Fruit fly (Drosophila melanogaster) whole organism, embryonic: ENCODE results near the gene CG5835.

Source experiments
- C15 ChIP-seq: fragments of 200-800 bp; sonication (Bioruptor generic); IDR thresholded peaks from 3 replicates; pipeline ENCODE4 v1.3.6; 2022; ENCODE audit warnings: missing biosample characterization, missing genetic modification characterization
- CG10543 ChIP-seq: fragments of 200-800 bp; sonication (Bioruptor generic); optimal IDR thresholded peaks from 3 replicates; lab custom pipeline; 2017; ENCODE audit warnings: missing biosample characterization, mild to moderate bottlenecking, missing genetic modification characterization, moderate library complexity
- CG10654 ChIP-seq: fragments of 200-800 bp; sonication (Bioruptor generic); optimal IDR thresholded peaks from 2 replicates; lab custom pipeline; 2016; ENCODE audit warnings: missing biosample characterization, missing genetic modification characterization
- CG10979 ChIP-seq: fragments of 200-800 bp; sonication (Bioruptor generic); optimal IDR thresholded peaks from 2 replicates; lab custom pipeline; 2018; ENCODE audit warnings: missing biosample characterization, mild to moderate bottlenecking, missing genetic modification characterization, moderate library complexity
- CG11695 ChIP-seq: fragments of 200-800 bp; sonication (Bioruptor generic); IDR thresholded peaks from 3 replicates; pipeline ENCODE4 v1.3.6; 2022; ENCODE audit warnings: missing biosample characterization, missing genetic modification characterization
- CG1233 ChIP-seq: fragments of 200-800 bp; sonication (Bioruptor generic); optimal IDR thresholded peaks from 4 replicates; lab custom pipeline; 2018; ENCODE audit warnings: missing biosample characterization, mild to moderate bottlenecking, missing genetic modification characterization
- CG13287 ChIP-seq: fragments of 200-800 bp; sonication (Bioruptor generic); IDR thresholded peaks from 2 replicates; pipeline ENCODE4 v1.3.6; 2022; ENCODE audit warnings: missing biosample characterization, missing genetic modification characterization; ENCODE audit not compliant: partially characterized antibody
- CG14050 ChIP-seq: fragments of 200-800 bp; sonication (Bioruptor generic); IDR thresholded peaks from 3 replicates; pipeline ENCODE4 v1.3.6; 2022; ENCODE audit warnings: missing biosample characterization, missing genetic modification characterization
- CG17385 ChIP-seq: fragments of 200-800 bp; sonication (Bioruptor generic); optimal IDR thresholded peaks from 3 replicates; lab custom pipeline; 2018; ENCODE audit warnings: missing biosample characterization, mild to moderate bottlenecking, missing genetic modification characterization
- CG17829 ChIP-seq: fragments of 200-800 bp; optimal IDR thresholded peaks from 2 replicates; lab custom pipeline; 2019; ENCODE audit warnings: missing biosample characterization, mild to moderate bottlenecking, missing genetic modification characterization, moderate library complexity
- CG18011 ChIP-seq: fragments of 200-800 bp; sonication (Bioruptor generic); optimal IDR thresholded peaks from 2 replicates; lab custom pipeline; 2017; ENCODE audit warnings: missing biosample characterization, missing genetic modification characterization, mild to moderate bottlenecking, moderate library complexity, missing genotype
- CG31365 ChIP-seq: fragments of 200-800 bp; sonication (Bioruptor generic); optimal IDR thresholded peaks from 2 replicates; lab custom pipeline; 2018; ENCODE audit warnings: missing biosample characterization, mild to moderate bottlenecking, missing genetic modification characterization
- CG31388 ChIP-seq: fragments of 200-800 bp; sonication (Bioruptor generic); optimal IDR thresholded peaks from 2 replicates; lab custom pipeline; 2016; ENCODE audit warnings: missing biosample characterization, missing genetic modification characterization
- CG33557 ChIP-seq: fragments of 200-800 bp; sonication (Bioruptor generic); optimal IDR thresholded peaks from 2 replicates; lab custom pipeline; 2019; ENCODE audit warnings: missing biosample characterization, mild to moderate bottlenecking, missing genetic modification characterization, moderate library complexity
- CG4424 ChIP-seq: fragments of 200-800 bp; sonication (Bioruptor generic); optimal IDR thresholded peaks from 3 replicates; lab custom pipeline; 2016; ENCODE audit warnings: missing biosample characterization, missing genetic modification characterization
- CG7372 ChIP-seq: fragments of 200-800 bp; sonication (Bioruptor generic); IDR thresholded peaks from 2 replicates; pipeline ENCODE4 v1.3.6; 2022; ENCODE audit warnings: missing biosample characterization, missing genetic modification characterization
- CG8281 ChIP-seq: fragments of 200-800 bp; sonication (Bioruptor generic); optimal IDR thresholded peaks from 2 replicates; lab custom pipeline; 2018; ENCODE audit warnings: missing biosample characterization, mild to moderate bottlenecking, missing genetic modification characterization, moderate library complexity
- CG8290 ChIP-seq, 3 experiments: fragments of 200-800 bp; sonication (Bioruptor generic); optimal IDR thresholded peaks; 2 replicates each; lab custom pipeline; 2016 to 2019; ENCODE audit warnings: missing biosample characterization in 3 of 3, missing genetic modification characterization in 3 of 3, mild to moderate bottlenecking in 2 of 3, moderate library complexity in 1 of 3
- CG9727 ChIP-seq: fragments of 200-800 bp; sonication (Bioruptor generic); optimal IDR thresholded peaks from 3 replicates; lab custom pipeline; 2017; ENCODE audit warnings: missing biosample characterization, mild to moderate bottlenecking, missing genetic modification characterization
- CG9876 ChIP-seq: fragments of 200-800 bp; sonication (Bioruptor generic); optimal IDR thresholded peaks from 2 replicates; lab custom pipeline; 2016; ENCODE audit warnings: missing biosample characterization, missing genetic modification characterization
- Dip3 ChIP-seq: fragments of 200-800 bp; sonication (Bioruptor generic); optimal IDR thresholded peaks from 3 replicates; lab custom pipeline; 2016; ENCODE audit warnings: missing biosample characterization, missing genetic modification characterization
- Doc2 ChIP-seq: fragments of 200-800 bp; sonication (Bioruptor generic); IDR thresholded peaks from 2 replicates; pipeline ENCODE4 v1.3.6; 2022; ENCODE audit warnings: missing biosample characterization, missing genetic modification characterization
- Gsc ChIP-seq: fragments of 200-800 bp; sonication (Bioruptor generic); IDR thresholded peaks from 2 replicates; pipeline ENCODE4 v1.3.6; 2022; ENCODE audit warnings: missing biosample characterization, missing genetic modification characterization
- HmgD ChIP-seq: fragments of 200-800 bp; sonication (Bioruptor generic); optimal IDR thresholded peaks from 3 replicates; lab custom pipeline; 2016; ENCODE audit warnings: missing biosample characterization, missing genetic modification characterization
- Hr3 ChIP-seq: fragments of 200-800 bp; sonication (Bioruptor generic); optimal IDR thresholded peaks from 3 replicates; lab custom pipeline; 2016; ENCODE audit warnings: missing biosample characterization, missing genetic modification characterization
- Hsf ChIP-seq: fragments of 200-800 bp; sonication (Bioruptor generic); optimal IDR thresholded peaks from 3 replicates; lab custom pipeline; 2016; ENCODE audit warnings: missing biosample characterization, missing genetic modification characterization
- Jarid2 ChIP-seq: fragments of 200-800 bp; sonication (Bioruptor generic); optimal IDR thresholded peaks from 3 replicates; lab custom pipeline; 2017; ENCODE audit warnings: mild to moderate bottlenecking, missing biosample characterization, missing genetic modification reagents, missing genetic modification characterization
- Mes4 ChIP-seq: fragments of 200-800 bp; sonication (Bioruptor generic); optimal IDR thresholded peaks from 2 replicates; lab custom pipeline; 2016; ENCODE audit warnings: missing biosample characterization, missing genetic modification characterization
- Neu2 ChIP-seq: fragments of 200-800 bp; sonication (Bioruptor generic); optimal IDR thresholded peaks from 3 replicates; lab custom pipeline; 2016; ENCODE audit warnings: missing biosample characterization, missing genetic modification characterization, borderline replicate concordance
- Optix ChIP-seq: fragments of 200-800 bp; sonication (Bioruptor generic); IDR thresholded peaks from 3 replicates; pipeline ENCODE4 v1.3.6; 2022; ENCODE audit warnings: missing biosample characterization, missing genetic modification characterization
- Sin3A ChIP-seq: fragments of >200 bp; optimal IDR thresholded peaks from 2 replicates; lab custom pipeline; 2018
- ac ChIP-seq: fragments of 200-800 bp; sonication (Bioruptor generic); optimal IDR thresholded peaks from 3 replicates; lab custom pipeline; 2017; ENCODE audit warnings: missing biosample characterization, mild to moderate bottlenecking, missing genetic modification characterization
- aop ChIP-seq: fragments of 200-800 bp; sonication (Bioruptor generic); IDR thresholded peaks from 2 replicates; pipeline ENCODE4 v1.3.6; 2022; ENCODE audit warnings: missing biosample characterization, missing genetic modification characterization
- ase ChIP-seq: fragments of 200-800 bp; sonication (Bioruptor generic); IDR thresholded peaks from 3 replicates; pipeline ENCODE4 v1.3.6; 2022; ENCODE audit warnings: missing biosample characterization, missing genetic modification characterization
- cas ChIP-seq: fragments of 200-800 bp; sonication (Bioruptor generic); IDR thresholded peaks from 2 replicates; pipeline ENCODE4 v1.3.6; 2022; ENCODE audit warnings: missing biosample characterization, missing genetic modification characterization
- chm ChIP-seq: fragments of 200-800 bp; sonication (Bioruptor generic); IDR thresholded peaks from 2 replicates; pipeline ENCODE4 v1.3.6; 2022; ENCODE audit warnings: missing biosample characterization, missing genetic modification characterization
- crp ChIP-seq, 2 experiments: fragments of 200-800 bp; sonication (Bioruptor generic); optimal IDR thresholded peaks; 2 replicates in 1 of 2; 3 replicates in 1 of 2; lab custom pipeline; 2017; ENCODE audit warnings: missing biosample characterization in 2 of 2, missing genetic modification characterization in 2 of 2, mild to moderate bottlenecking in 1 of 2, moderate library complexity in 1 of 2
- dati ChIP-seq: fragments of 200-800 bp; sonication (Bioruptor generic); IDR thresholded peaks from 2 replicates; pipeline ENCODE4 v1.3.6; 2022; ENCODE audit warnings: missing biosample characterization, missing genetic modification characterization
- emc ChIP-seq: fragments of 200-800 bp; sonication (Bioruptor generic); optimal IDR thresholded peaks from 2 replicates; lab custom pipeline; 2016; ENCODE audit warnings: missing biosample characterization, missing genetic modification characterization
- exex ChIP-seq: fragments of 200-800 bp; sonication (Bioruptor generic); optimal IDR thresholded peaks from 4 replicates; lab custom pipeline; 2018; ENCODE audit warnings: missing biosample characterization, mild to moderate bottlenecking, missing genetic modification characterization, moderate library complexity
- fd3F ChIP-seq: fragments of 200-800 bp; sonication (Bioruptor generic); optimal IDR thresholded peaks from 2 replicates; lab custom pipeline; 2018; ENCODE audit warnings: missing biosample characterization, mild to moderate bottlenecking, missing genetic modification characterization, moderate library complexity
- jing ChIP-seq: fragments of 200-800 bp; sonication (Bioruptor generic); optimal IDR thresholded peaks from 2 replicates; lab custom pipeline; 2018; ENCODE audit warnings: missing biosample characterization, mild to moderate bottlenecking, missing genetic modification characterization
- lmd ChIP-seq: fragments of 200-800 bp; sonication (Bioruptor generic); IDR thresholded peaks from 2 replicates; pipeline ENCODE4 v1.3.6; 2022; ENCODE audit warnings: missing biosample characterization, missing genetic modification characterization
- prd ChIP-seq, 3 experiments: fragments of >200 bp in 2 of 3; fragments of 200-800 bp in 1 of 3; sonication (Bioruptor generic) in 1 of 3; optimal IDR thresholded peaks in 2 of 3; IDR thresholded peaks in 1 of 3; 2 replicates in 2 of 3; 3 replicates in 1 of 3; pipeline versions ENCODE4 v1.3.6 to Lab custom; 2017 to 2022; ENCODE audit warnings: missing biosample characterization in 1 of 3, missing genetic modification characterization in 1 of 3
- pum ChIP-seq: fragments of 200-800 bp; sonication (Bioruptor generic); optimal IDR thresholded peaks from 2 replicates; lab custom pipeline; 2016; ENCODE audit warnings: missing biosample characterization, missing genetic modification characterization
- seq ChIP-seq: fragments of 200-800 bp; sonication (Bioruptor generic); IDR thresholded peaks from 2 replicates; pipeline ENCODE4 v1.3.6; 2022; ENCODE audit warnings: missing biosample characterization, missing genetic modification characterization
- sisA ChIP-seq: fragments of 200-800 bp; sonication (Bioruptor generic); IDR thresholded peaks from 2 replicates; pipeline ENCODE4 v1.3.6; 2022; ENCODE audit warnings: missing biosample characterization, missing genetic modification characterization
- sqz ChIP-seq: fragments of 200-800 bp; sonication (Bioruptor generic); optimal IDR thresholded peaks from 3 replicates; lab custom pipeline; 2018; ENCODE audit warnings: missing biosample characterization, mild to moderate bottlenecking, missing genetic modification characterization
- wek ChIP-seq: fragments of 200-800 bp; sonication (Bioruptor generic); optimal IDR thresholded peaks from 3 replicates; lab custom pipeline; 2018; ENCODE audit warnings: missing biosample characterization, mild to moderate bottlenecking, missing genetic modification characterization, moderate library complexity
- zfh2 ChIP-seq: fragments of 200-800 bp; sonication (Bioruptor generic); optimal IDR thresholded peaks from 2 replicates; lab custom pipeline; 2016; ENCODE audit warnings: missing biosample characterization, missing genetic modification characterization

CG5835 gene

dm6 chr3R:19118505-19119138 lies 34.9 kb downstream of the CG5835 start (continued):
- TF ChIP-seq dati (GFP tag; lab: Robert Waterston, UW), result 0 out of 2 replicates have a peak, but pooled peaks have one; percentile 22
- TF ChIP-seq CG10543 (GFP tag; lab: Kevin White, UChicago), result no peak
- no peak for TF ChIP-seq CG7372
- no peak for TF ChIP-seq seq (GFP tag; lab: Robert Waterston, UW)
- TF ChIP-seq Optix (GFP tag; lab: Robert Waterston, UW), result peak; percentile 57; the same call in 1 of the 3 replicates
- no peak for TF ChIP-seq CG33557 (GFP tag; lab: Kevin White, UChicago)
- TF ChIP-seq wek, result no peak
- TF ChIP-seq Hsf (GFP tag; lab: Kevin White, UChicago), result no peak
- no peak for TF ChIP-seq CG11695 (GFP tag; lab: Robert Waterston, UW)
- no peak for TF ChIP-seq zfh2 (GFP tag; lab: Kevin White, UChicago)
- no peak; the same call in 1 of the 2 replicates for TF ChIP-seq chm (GFP tag; lab: Robert Waterston, UW)
- no peak for TF ChIP-seq sqz (GFP tag; lab: Kevin White, UChicago)
- TF ChIP-seq cas (GFP tag; lab: Robert Waterston, UW), result no peak
- no peak for TF ChIP-seq Sin3A (lab: Kevin White, UChicago)
- TF ChIP-seq CG17385, result no peak
- TF ChIP-seq crp (GFP tag; optimal IDR thresholded peaks at IDR 0.05; lab: Kevin White, UChicago), result no peak
- TF ChIP-seq CG8290 (GFP tag; optimal IDR thresholded peaks at IDR 0.05; lab: Kevin White, UChicago), result no peak
- no peak for TF ChIP-seq CG8290 (tag; optimal IDR thresholded peaks at IDR 0.05; lab: Kevin White, UChicago)
- peak; percentile 60; the same call in 1 of the 3 replicates for TF ChIP-seq ase (GFP tag; lab: Robert Waterston, UW)
- TF ChIP-seq aop (GFP tag; lab: Robert Waterston, UW), result no peak
- TF ChIP-seq CG9727, result peak; percentile 9
- peak; percentile 15 for TF ChIP-seq pum (GFP tag; lab: Kevin White, UChicago)
- peak; percentile 12 for TF ChIP-seq jing
- no peak for TF ChIP-seq C15 (GFP tag; lab: Robert Waterston, UW)
- TF ChIP-seq Dip3 (GFP tag; lab: Kevin White, UChicago), result no peak
- TF ChIP-seq Neu2, result no peak
- TF ChIP-seq CG13287 (GFP tag; lab: Robert Waterston, UW), result no peak
- TF ChIP-seq ac (GFP tag; lab: Kevin White, UChicago), result no peak
- TF ChIP-seq Jarid2 (GFP tag; lab: Kevin White, UChicago), result no peak
- TF ChIP-seq prd (optimal IDR thresholded peaks at IDR 0.05; lab: Kevin White, UChicago), result no peak
- peak; percentile 65 for TF ChIP-seq prd (GFP tag; IDR thresholded peaks at IDR 0.05; lab: Robert Waterston, UW)
- TF ChIP-seq fd3F (GFP tag; lab: Kevin White, UChicago), result no peak
- no peak for TF ChIP-seq exex (tag; lab: Kevin White, UChicago)
- TF ChIP-seq CG10979 (tag; lab: Kevin White, UChicago), result peak; percentile 40
- TF ChIP-seq Gsc (GFP tag; lab: Robert Waterston, UW), result 0 out of 2 replicates have a peak, but pooled peaks have one; percentile 25
- TF ChIP-seq CG31365 (tag; lab: Kevin White, UChicago), result no peak
- TF ChIP-seq CG1233, result no peak
- no peak for TF ChIP-seq CG14050
- no peak for TF ChIP-seq Mes4 (GFP tag; lab: Kevin White, UChicago)
- TF ChIP-seq CG8281 (tag; lab: Kevin White, UChicago), result no peak
- no peak for TF ChIP-seq CG17829 (tag; lab: Kevin White, UChicago)
- peak; percentile 53 for TF ChIP-seq lmd (GFP tag; lab: Robert Waterston, UW)
- TF ChIP-seq Hr3 (GFP tag; lab: Kevin White, UChicago), result no peak
- TF ChIP-seq HmgD (GFP tag; lab: Kevin White, UChicago), result no peak
- TF ChIP-seq Doc2 (GFP tag; lab: Robert Waterston, UW), result no peak
- TF ChIP-seq CG31388, result no peak
- TF ChIP-seq CG9876 (GFP tag; lab: Kevin White, UChicago), result no peak
- TF ChIP-seq CG18011 (GFP tag; lab: Kevin White, UChicago), result no peak
- TF ChIP-seq CG10654 (GFP tag; lab: Kevin White, UChicago), result no peak
- no peak for TF ChIP-seq emc (GFP tag; lab: Kevin White, UChicago)
- TF ChIP-seq CG4424, result no peak
- TF ChIP-seq sisA, result peak; percentile 77
